Fruit fly (Drosophila melanogaster): ENCODE data around the gene cad.

The cad gene

dm6 chr2L:20799991-20800897, 29.7 kb downstream of the cad start (continued):
- TF ChIP-seq CG1529 (GFP tag; optimal IDR thresholded peaks at IDR 0.05) (peak; percentile 16), klu (GFP tag; IDR thresholded peaks at IDR 0.05) (peak; percentile 61), Awh (GFP tag; IDR thresholded peaks at IDR 0.05) (peak; percentile 59; the same call in 1 of the 2 replicates), CG1792 (GFP tag; optimal IDR thresholded peaks at IDR 0.05) (peak; percentile 69), da (GFP tag; optimal IDR thresholded peaks at IDR 0.05) (peak; percentile 43), luna (GFP tag; optimal IDR thresholded peaks at IDR 0.05) (peak; percentile 62), CG15696 (tag; optimal IDR thresholded peaks at IDR 0.05) (peak; percentile 65), bowl (GFP tag; IDR thresholded peaks at IDR 0.05) (peak; percentile 9; the same call in 1 of the 2 replicates), pita (GFP tag; optimal IDR thresholded peaks at IDR 0.05) (no peak), Mrtf (GFP tag; IDR thresholded peaks at IDR 0.05) (peak; percentile 69; the same call in 2 of the 3 replicates), Dfd (GFP tag; optimal IDR thresholded peaks at IDR 0.05) (no peak), Atf6 (GFP tag; IDR thresholded peaks at IDR 0.05) (peak; percentile 83), CG8944 (GFP tag; optimal IDR thresholded peaks at IDR 0.05) (peak; percentile 63), Rx (GFP tag; IDR thresholded peaks at IDR 0.05) (peak; percentile 60; the same call in 1 of the 2 replicates), Scr (GFP tag; IDR thresholded peaks at IDR 0.05; ENCODE audit: partially characterized antibody) (no peak), CG11247 (GFP tag; IDR thresholded peaks at IDR 0.05) (peak; percentile 55; the same call in 1 of the 2 replicates), CG11695 (GFP tag; IDR thresholded peaks at IDR 0.05) (peak; percentile 71; the same call in 1 of the 3 replicates), CG18011 (GFP tag; optimal IDR thresholded peaks at IDR 0.05) (peak; percentile 38), D19B (GFP tag; optimal IDR thresholded peaks at IDR 0.05) (peak; percentile 52), CG7987 (GFP tag; optimal IDR thresholded peaks at IDR 0.05) (peak; percentile 53), row (GFP tag; IDR thresholded peaks at IDR 0.05) (peak; percentile 84), Ptx1 (GFP tag; IDR thresholded peaks at IDR 0.05) (peak; percentile 73), CG18476 (GFP tag; optimal IDR thresholded peaks at IDR 0.05) (peak; percentile 53), lola (GFP tag; optimal IDR thresholded peaks at IDR 0.05) (peak in 1 of 3 experiments; percentile 59), CG4404 (GFP tag; IDR thresholded peaks at IDR 0.05) (peak; percentile 72), CTCF (GFP tag; optimal IDR thresholded peaks at IDR 0.05) (no peak), CG12155 (GFP tag; optimal IDR thresholded peaks at IDR 0.05) (peak; percentile 78), ewg (GFP tag; optimal IDR thresholded peaks at IDR 0.05) (peak; percentile 26), Asciz (GFP tag; optimal IDR thresholded peaks at IDR 0.05) (peak; percentile 25), fd96Cb (tag; optimal IDR thresholded peaks at IDR 0.05) (peak; percentile 25), CG11093 (GFP tag; IDR thresholded peaks at IDR 0.05) (no peak), bsh (GFP tag; optimal IDR thresholded peaks at IDR 0.05) (peak; percentile 63 to 72), CG16813 (GFP tag; IDR thresholded peaks at IDR 0.05; ENCODE audit: partially characterized antibody) (no peak), trh (GFP tag; optimal IDR thresholded peaks at IDR 0.05) (no peak), Blimp-1 (GFP tag; optimal IDR thresholded peaks at IDR 0.05) (peak; percentile 45), slbo (GFP tag; IDR thresholded peaks at IDR 0.05) (peak; percentile 89), Mes4 (GFP tag; optimal IDR thresholded peaks at IDR 0.05) (peak; percentile 39), maf-S (GFP tag; optimal IDR thresholded peaks at IDR 0.05) (peak; percentile 76), Deaf1 (tag; optimal IDR thresholded peaks at IDR 0.05) (peak; percentile 77), lov (optimal IDR thresholded peaks at IDR 0.05) (no peak), lov (GFP tag; IDR thresholded peaks at IDR 0.05) (0 out of 3 replicates have a peak, but pooled peaks have one; percentile 51), Camta (GFP tag; optimal IDR thresholded peaks at IDR 0.05) (peak; percentile 62), shn (GFP tag; optimal IDR thresholded peaks at IDR 0.05) (peak; percentile 56), otp (GFP tag; IDR thresholded peaks at IDR 0.05) (peak; percentile 73; the same call in 2 of the 3 replicates), HmgZ (tag; optimal IDR thresholded peaks at IDR 0.05) (peak; percentile 81), gcm (GFP tag; optimal IDR thresholded peaks at IDR 0.05) (peak; percentile 47), fru (optimal IDR thresholded peaks at IDR 0.05) (no peak), PHDP (tag; optimal IDR thresholded peaks at IDR 0.05) (peak; percentile 78), kay (GFP tag; optimal IDR thresholded peaks at IDR 0.05) (peak; percentile 38)

All from whole organism, embryonic.